Worm (Caenorhabditis elegans) whole organism, L1 larva: ENCODE results near the gene Y54E2A.4.

Experiments
- hpl-2 ChIP-seq: fragments of 150-350 bp; optimal IDR thresholded peaks from 2 replicates; lab custom pipeline; 2014; ENCODE audit warnings: missing biosample characterization, missing genetic modification reagents, missing genetic modification characterization
- lin-13 ChIP-seq: fragments of 150-350 bp; optimal IDR thresholded peaks from 2 replicates; lab custom pipeline; 2014; ENCODE audit warnings: missing biosample characterization, missing genetic modification reagents, missing genetic modification characterization
- nhr-20 ChIP-seq: sonication (generic microtip); optimal IDR thresholded peaks from 2 replicates; lab custom pipeline; 2016; ENCODE audit warnings: mild to moderate bottlenecking, missing genetic modification characterization, missing compliant biosample characterization
- nhr-76 ChIP-seq: sonication (generic microtip); optimal IDR thresholded peaks from 2 replicates; lab custom pipeline; 2017; ENCODE audit warnings: missing biosample characterization, missing genetic modification characterization
- snpc-4 ChIP-seq: fragments of 150-350 bp; optimal IDR thresholded peaks from 2 replicates; lab custom pipeline; 2014; ENCODE audit warnings: missing biosample characterization, missing genetic modification characterization

ce11 chrII:14804259-14804899 is 50.0 kb downstream of the Y54E2A.4 start, which contains the start of gene W01D2.3:
- TF ChIP-seq nhr-20 (peak; percentile 79), nhr-76 (tag; lab: Kevin White, UChicago) (no peak), lin-13 (GFP tag; lab: Kevin White, UChicago) (peak; percentile 28), snpc-4 (tag; lab: Kevin White, UChicago) (peak; percentile 99), hpl-2 (GFP tag; lab: Kevin White, UChicago) (no peak)
